Worm (Caenorhabditis elegans) whole organism, L1 larva: Measurements from ENCODE around the gene hlh-12.

Source experiments
- C16A3.4 ChIP-seq: fragments of 150-350 bp; optimal IDR thresholded peaks from 2 replicates; lab custom pipeline; 2014; ENCODE audit warnings: missing biosample characterization, missing genetic modification characterization
- F16B12.6 ChIP-seq: fragments of 150-350 bp; optimal IDR thresholded peaks from 2 replicates; lab custom pipeline; 2014; ENCODE audit warnings: missing biosample characterization, missing genetic modification characterization
- alr-1 ChIP-seq: fragments of 200-800 bp; sonication (Bioruptor generic); optimal IDR thresholded peaks from 2 replicates; lab custom pipeline; 2018; ENCODE audit warnings: borderline replicate concordance, mild to moderate bottlenecking, missing genetic modification characterization, missing compliant biosample characterization
- aly-2 ChIP-seq: fragments of 150-350 bp; optimal IDR thresholded peaks from 2 replicates; lab custom pipeline; 2014; ENCODE audit warnings: missing biosample characterization, missing genetic modification characterization
- blmp-1 ChIP-seq: fragments of 150-350 bp; optimal IDR thresholded peaks from 2 replicates; lab custom pipeline; 2014; ENCODE audit warnings: missing biosample characterization, missing genetic modification characterization
- ceh-82 ChIP-seq, 3 experiments: fragments of 150-350 bp in 1 of 3; sonication (generic microtip) in 2 of 3; optimal IDR thresholded peaks; 2 replicates each; lab custom pipeline; 2014 to 2017; ENCODE audit warnings: missing biosample characterization in 3 of 3, missing genetic modification characterization in 3 of 3
- dpl-1 ChIP-seq, 3 experiments: fragments of 150-350 bp in 2 of 3; sonication (generic microtip) in 1 of 3; optimal IDR thresholded peaks; 2 replicates each; lab custom pipeline; 2014 to 2017; ENCODE audit warnings: missing biosample characterization in 3 of 3, missing genetic modification characterization in 3 of 3, missing genetic modification reagents in 3 of 3
- dsc-1 ChIP-seq: sonication (generic microtip); optimal IDR thresholded peaks from 2 replicates; lab custom pipeline; 2016; ENCODE audit warnings: mild to moderate bottlenecking, missing genetic modification characterization, missing compliant biosample characterization
- efl-1 ChIP-seq, 4 experiments: fragments of 150-350 bp; optimal IDR thresholded peaks in 3 of 4; peaks in 1 of 4; 1 replicate in 1 of 4; 2 replicates in 3 of 4; lab custom pipeline; 2014; ENCODE audit warnings: missing biosample characterization in 2 of 4, missing genetic modification characterization in 2 of 4, missing genetic modification reagents in 2 of 4
- elt-3 ChIP-seq, 6 experiments: fragments of 150-350 bp in 1 of 6; sonication (generic microtip); optimal IDR thresholded peaks; 2 replicates each; lab custom pipeline; 2017 to 2018; ENCODE audit warnings: missing biosample characterization in 6 of 6, missing genetic modification characterization in 6 of 6, inconsistent platforms in 1 of 6
- fkh-4 ChIP-seq: sonication (generic microtip); optimal IDR thresholded peaks from 2 replicates; lab custom pipeline; 2016; ENCODE audit warnings: missing compliant biosample characterization, missing genetic modification characterization, borderline replicate concordance
- fos-1 ChIP-seq: fragments of 150-350 bp; optimal IDR thresholded peaks from 2 replicates; lab custom pipeline; 2014; ENCODE audit warnings: missing biosample characterization, missing genetic modification characterization
- grh-1 ChIP-seq: fragments of 200-800 bp; sonication (Bioruptor generic); IDR thresholded peaks from 2 replicates; pipeline ENCODE4 v1.3.6; 2022; ENCODE audit warnings: missing genetic modification reagents, missing genetic modification characterization, missing compliant biosample characterization
- hlh-17 ChIP-seq: fragments of 200-800 bp; sonication (Bioruptor generic); optimal IDR thresholded peaks from 2 replicates; lab custom pipeline; 2018; ENCODE audit warnings: missing genetic modification characterization, mild to moderate bottlenecking, missing compliant biosample characterization, moderate library complexity, borderline replicate concordance
- hlh-4 ChIP-seq: sonication (generic microtip); optimal IDR thresholded peaks from 2 replicates; lab custom pipeline; 2016; ENCODE audit warnings: mild to moderate bottlenecking, missing genetic modification characterization, missing compliant biosample characterization
- lin-14 ChIP-seq: fragments of 200-800 bp; sonication (Bioruptor generic); optimal IDR thresholded peaks from 2 replicates; lab custom pipeline; 2018; ENCODE audit warnings: mild to moderate bottlenecking, missing genetic modification characterization, moderate library complexity, missing compliant biosample characterization
- lin-35 ChIP-seq, 2 experiments: fragments of 150-350 bp; optimal IDR thresholded peaks; 2 replicates each; lab custom pipeline; 2014; ENCODE audit warnings: missing biosample characterization in 2 of 2, missing genetic modification characterization in 2 of 2, missing genetic modification reagents in 2 of 2
- lin-39 ChIP-seq: fragments of 150-350 bp; optimal IDR thresholded peaks from 2 replicates; lab custom pipeline; 2014; ENCODE audit warnings: missing biosample characterization, missing genetic modification reagents, missing genetic modification characterization
- mep-1 ChIP-seq: fragments of 150-350 bp; optimal IDR thresholded peaks from 2 replicates; lab custom pipeline; 2014; ENCODE audit warnings: missing biosample characterization, missing genetic modification characterization
- nhr-12 ChIP-seq: sonication (generic microtip); optimal IDR thresholded peaks from 2 replicates; lab custom pipeline; 2017; ENCODE audit warnings: missing biosample characterization, missing genetic modification characterization
- nhr-20 ChIP-seq: sonication (generic microtip); optimal IDR thresholded peaks from 2 replicates; lab custom pipeline; 2016; ENCODE audit warnings: mild to moderate bottlenecking, missing genetic modification characterization, missing compliant biosample characterization
- nhr-28 ChIP-seq: fragments of 150-350 bp; optimal IDR thresholded peaks from 2 replicates; lab custom pipeline; 2014; ENCODE audit warnings: missing biosample characterization, missing genetic modification characterization
- nhr-47 ChIP-seq: sonication (generic microtip); optimal IDR thresholded peaks from 2 replicates; lab custom pipeline; 2016; ENCODE audit warnings: mild to moderate bottlenecking, missing genetic modification characterization, moderate library complexity, missing compliant biosample characterization
- nhr-71 ChIP-seq: sonication (generic microtip); optimal IDR thresholded peaks from 2 replicates; lab custom pipeline; 2016; ENCODE audit warnings: mild to moderate bottlenecking, missing genetic modification characterization, moderate library complexity, missing compliant biosample characterization
- nhr-77 ChIP-seq: fragments of 150-350 bp; optimal IDR thresholded peaks from 2 replicates; lab custom pipeline; 2014; ENCODE audit warnings: missing biosample characterization, missing genetic modification characterization
- nhr-84 ChIP-seq: sonication (generic microtip); optimal IDR thresholded peaks from 2 replicates; lab custom pipeline; 2017; ENCODE audit warnings: missing biosample characterization, missing genetic modification characterization
- nhr-85 ChIP-seq: sonication (generic microtip); peaks from one replicate; lab custom pipeline; 2016; ENCODE audit warnings: missing genetic modification characterization, inconsistent platforms, missing compliant biosample characterization
- nhr-90 ChIP-seq: sonication (generic microtip); optimal IDR thresholded peaks from 2 replicates; lab custom pipeline; 2016; ENCODE audit warnings: mild to moderate bottlenecking, missing genetic modification characterization, missing compliant biosample characterization; ENCODE audit not compliant: poor library complexity
- skn-1 ChIP-seq: fragments of 150-350 bp; optimal IDR thresholded peaks from 2 replicates; lab custom pipeline; 2014; ENCODE audit warnings: missing biosample characterization, missing genetic modification characterization
- snu-23 ChIP-seq: sonication (generic microtip); optimal IDR thresholded peaks from 2 replicates; lab custom pipeline; 2016; ENCODE audit warnings: missing genetic modification characterization, missing compliant biosample characterization
- swsn-7 ChIP-seq: sonication (generic microtip); optimal IDR thresholded peaks from 2 replicates; lab custom pipeline; 2016; ENCODE audit warnings: missing genetic modification characterization, missing compliant biosample characterization
- tbx-2 ChIP-seq: sonication (generic microtip); optimal IDR thresholded peaks from 2 replicates; lab custom pipeline; 2016; ENCODE audit warnings: missing genetic modification characterization, missing compliant biosample characterization
- tlp-1 ChIP-seq: fragments of 150-350 bp; optimal IDR thresholded peaks from 2 replicates; lab custom pipeline; 2014; ENCODE audit warnings: missing biosample characterization, missing genetic modification characterization
- unc-130 ChIP-seq: fragments of 150-350 bp; optimal IDR thresholded peaks from 2 replicates; lab custom pipeline; 2017; ENCODE audit warnings: missing biosample characterization, missing genetic modification characterization, inconsistent platforms
- unc-30 ChIP-seq: sonication (generic microtip); optimal IDR thresholded peaks from 2 replicates; lab custom pipeline; 2017; ENCODE audit warnings: missing biosample characterization, missing genetic modification characterization
- unc-62 ChIP-seq: fragments of 150-350 bp; optimal IDR thresholded peaks from 2 replicates; lab custom pipeline; 2014; ENCODE audit warnings: missing biosample characterization, missing genetic modification reagents, missing genetic modification characterization
- unc-98 ChIP-seq: fragments of 200-800 bp; sonication (Bioruptor generic); IDR thresholded peaks from 2 replicates; pipeline ENCODE4 v1.3.6; 2022; ENCODE audit warnings: missing genetic modification characterization, missing compliant biosample characterization
- vab-15 ChIP-seq: sonication (generic microtip); optimal IDR thresholded peaks from 2 replicates; lab custom pipeline; 2017; ENCODE audit warnings: missing genotype, mild to moderate bottlenecking, missing genetic modification characterization, missing compliant biosample characterization

The hlh-12 gene

DNA sequence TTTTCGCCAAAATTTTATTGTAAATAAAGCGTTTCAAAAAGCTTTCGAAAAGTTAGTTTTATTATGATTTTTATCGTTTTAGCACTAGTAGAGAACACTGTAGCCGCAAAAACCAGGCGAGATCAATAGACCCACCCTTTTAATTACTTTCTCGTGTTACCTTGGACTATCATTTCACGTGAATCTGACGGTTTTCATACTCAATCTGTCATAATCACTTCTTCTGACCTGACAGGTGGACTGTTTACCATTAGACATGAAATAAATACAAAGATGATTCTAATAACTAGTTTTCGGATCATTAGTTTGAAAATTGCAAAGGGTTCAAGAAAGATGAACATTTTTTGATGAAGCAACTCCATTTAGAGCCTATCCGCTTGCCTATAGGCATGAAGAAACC, 16.2 kb downstream of the hlh-12 start (continued):
- TF ChIP-seq nhr-47 (no peak), elt-3 (tag; optimal IDR thresholded peaks at IDR 0.05; lab: Kevin White, UChicago) (peak in 5 of 6 experiments; percentile 44 to 85 (median 69)), snu-23 (GFP tag; lab: Kevin White, UChicago) (peak; percentile 40), nhr-20 (peak; percentile 74), blmp-1 (tag; lab: Kevin White, UChicago) (peak; percentile 78), tbx-2 (peak; percentile 57), alr-1 (tag; lab: Kevin White, UChicago) (no peak), aly-2 (tag; lab: Kevin White, UChicago) (no peak), fkh-4 (no peak), nhr-90 (tag; lab: Kevin White, UChicago) (no peak), unc-98 (GFP tag; lab: Robert Waterston, UW) (no peak), lin-39 (tag; lab: Kevin White, UChicago) (no peak), unc-130 (peak; percentile 37), hlh-4 (tag; lab: Kevin White, UChicago) (no peak), lin-35 (GFP tag; optimal IDR thresholded peaks at IDR 0.05; lab: Kevin White, UChicago) (peak in 1 of 2 experiments; percentile 56), lin-14 (GFP tag; lab: Kevin White, UChicago) (peak; percentile 46), nhr-77 (tag; lab: Kevin White, UChicago) (no peak), skn-1 (tag; lab: Kevin White, UChicago) (no peak), nhr-28 (tag; lab: Kevin White, UChicago) (no peak), vab-15 (tag; lab: Kevin White, UChicago) (no peak), fos-1 (tag; lab: Kevin White, UChicago) (no peak), nhr-84 (tag; lab: Kevin White, UChicago) (no peak), F16B12.6 (no peak), dpl-1 (GFP tag; optimal IDR thresholded peaks at IDR 0.05; lab: Kevin White, UChicago) (no peak), C16A3.4 (tag; lab: Kevin White, UChicago) (no peak), swsn-7 (tag; lab: Kevin White, UChicago) (no peak), nhr-12 (tag; lab: Kevin White, UChicago) (no peak), unc-30 (no peak)

- no peak for TF ChIP-seq efl-1 (optimal IDR thresholded peaks at IDR 0.05; lab: Kevin White, UChicago)
- TF ChIP-seq efl-1 (GFP tag; optimal IDR thresholded peaks at IDR 0.05 in 1 of 2; lab: Kevin White, UChicago): peak in 1 of 2 experiments; percentile 52
- no peak for TF ChIP-seq nhr-77 (tag; lab: Kevin White, UChicago)
Observed at ce11 chrIV:8462376-8462775, 16.9 kb downstream of the hlh-12 start.

ce11 chrIV:8461177-8461576, 18.1 kb downstream of the hlh-12 start:
- TF ChIP-seq hlh-17 (GFP tag; lab: Kevin White, UChicago) (no peak), dsc-1 (tag; lab: Kevin White, UChicago) (no peak), blmp-1 (tag; lab: Kevin White, UChicago) (no peak), unc-62 (GFP tag; lab: Kevin White, UChicago) (no peak), efl-1 (optimal IDR thresholded peaks at IDR 0.05; lab: Kevin White, UChicago) (no peak), efl-1 (GFP tag; optimal IDR thresholded peaks at IDR 0.05 in 1 of 2; lab: Kevin White, UChicago) (peak in 1 of 2 experiments; percentile 7), skn-1 (tag; lab: Kevin White, UChicago) (no peak), ceh-82 (tag; optimal IDR thresholded peaks at IDR 0.05; lab: Kevin White, UChicago) (no peak), tlp-1 (tag; lab: Kevin White, UChicago) (no peak)

- TF ChIP-seq blmp-1 (tag; lab: Kevin White, UChicago) (no peak), hlh-17 (GFP tag; lab: Kevin White, UChicago) (no peak), tlp-1 (tag; lab: Kevin White, UChicago) (no peak), nhr-71 (tag; lab: Kevin White, UChicago) (no peak), nhr-85 (tag; lab: Kevin White, UChicago) (no peak), aly-2 (tag; lab: Kevin White, UChicago) (no peak), grh-1 (no peak), mep-1 (tag; lab: Kevin White, UChicago) (no peak), lin-14 (GFP tag; lab: Kevin White, UChicago) (no peak)
- TF ChIP-seq, all 84 proteins: peak for 0
Observed at ce11 chrIV:8460208-8460607, 19.0 kb downstream of the hlh-12 start, which contains the start of gene ant-1.4. Gene ant-1.4 (minus strand): TSS chrIV:8460308.
